Fruit fly (Drosophila melanogaster) whole organism, embryonic: ENCODE results near the gene CG34408.

Experiments used
- Bdp1 ChIP-seq: fragments of 200-800 bp; sonication (Bioruptor generic); optimal IDR thresholded peaks from 3 replicates; lab custom pipeline; 2016; ENCODE audit warnings: missing biosample characterization, missing genetic modification characterization
- CG10366 ChIP-seq: fragments of 200-800 bp; sonication (Bioruptor generic); IDR thresholded peaks from 2 replicates; pipeline ENCODE4 v1.3.6; 2022; ENCODE audit warnings: missing biosample characterization, missing genetic modification characterization
- CG11456 ChIP-seq: fragments of 200-800 bp; sonication (Bioruptor generic); IDR thresholded peaks from 3 replicates; pipeline ENCODE4 v1.3.6; 2022; ENCODE audit warnings: missing biosample characterization, missing genetic modification characterization
- CG11723 ChIP-seq: fragments of 200-800 bp; sonication (Bioruptor generic); optimal IDR thresholded peaks from 2 replicates; lab custom pipeline; 2017; ENCODE audit warnings: missing biosample characterization, mild to moderate bottlenecking, missing genetic modification characterization
- CG12071 ChIP-seq: fragments of 200-800 bp; sonication (Bioruptor generic); optimal IDR thresholded peaks from 3 replicates; lab custom pipeline; 2018; ENCODE audit warnings: missing biosample characterization, mild to moderate bottlenecking, missing genetic modification characterization
- CG12769 ChIP-seq: fragments of 200-800 bp; sonication (Bioruptor generic); optimal IDR thresholded peaks from 2 replicates; lab custom pipeline; 2019; ENCODE audit warnings: missing biosample characterization, mild to moderate bottlenecking, missing genetic modification characterization, moderate library complexity
- CG13624 ChIP-seq: fragments of 200-800 bp; sonication (Bioruptor generic); optimal IDR thresholded peaks from 2 replicates; lab custom pipeline; 2016; ENCODE audit warnings: missing biosample characterization, missing genetic modification characterization
- CG13894 ChIP-seq: fragments of 200-800 bp; sonication (Bioruptor generic); optimal IDR thresholded peaks from 3 replicates; lab custom pipeline; 2018; ENCODE audit warnings: missing biosample characterization, mild to moderate bottlenecking, missing genetic modification characterization, moderate library complexity
- CG15601 ChIP-seq: fragments of 200-800 bp; sonication (Bioruptor generic); optimal IDR thresholded peaks from 3 replicates; lab custom pipeline; 2019; ENCODE audit warnings: missing biosample characterization, mild to moderate bottlenecking, missing genetic modification characterization, moderate library complexity
- CG15696 ChIP-seq: fragments of 200-800 bp; sonication (Bioruptor generic); optimal IDR thresholded peaks from 2 replicates; lab custom pipeline; 2019; ENCODE audit warnings: missing biosample characterization, mild to moderate bottlenecking, missing genetic modification characterization, moderate library complexity
- CG1603 ChIP-seq: fragments of 200-800 bp; sonication (Bioruptor generic); optimal IDR thresholded peaks from 2 replicates; lab custom pipeline; 2019; ENCODE audit warnings: missing biosample characterization, mild to moderate bottlenecking, missing genetic modification characterization, moderate library complexity
- CG16779 ChIP-seq: fragments of 200-800 bp; sonication (Bioruptor generic); IDR thresholded peaks from 2 replicates; pipeline ENCODE4 v1.3.6; 2022; ENCODE audit warnings: missing biosample characterization, missing genetic modification characterization
- CG2129 ChIP-seq: fragments of 200-800 bp; sonication (Bioruptor generic); IDR thresholded peaks from 2 replicates; pipeline ENCODE4 v1.3.6; 2022; ENCODE audit warnings: missing biosample characterization, missing genetic modification characterization; ENCODE audit not compliant: partially characterized antibody
- CG2202 ChIP-seq: fragments of 200-800 bp; sonication (Bioruptor generic); optimal IDR thresholded peaks from 2 replicates; lab custom pipeline; 2018; ENCODE audit warnings: missing biosample characterization, mild to moderate bottlenecking, missing genetic modification characterization
- CG7745 ChIP-seq: fragments of 200-800 bp; sonication (Bioruptor generic); optimal IDR thresholded peaks from 2 replicates; lab custom pipeline; 2018; ENCODE audit warnings: missing biosample characterization, mild to moderate bottlenecking, missing genetic modification characterization, moderate library complexity
- CG7963 ChIP-seq: fragments of 200-800 bp; sonication (Bioruptor generic); IDR thresholded peaks from 3 replicates; pipeline ENCODE4 v1.3.6; 2022; ENCODE audit warnings: missing biosample characterization, missing genetic modification characterization; ENCODE audit not compliant: partially characterized antibody
- CG8290 ChIP-seq, 3 experiments: fragments of 200-800 bp; sonication (Bioruptor generic); optimal IDR thresholded peaks; 2 replicates each; lab custom pipeline; 2016 to 2019; ENCODE audit warnings: missing biosample characterization in 3 of 3, missing genetic modification characterization in 3 of 3, mild to moderate bottlenecking in 2 of 3, moderate library complexity in 1 of 3
- CG9609 ChIP-seq: fragments of 200-800 bp; sonication (Bioruptor generic); optimal IDR thresholded peaks from 3 replicates; lab custom pipeline; 2016; ENCODE audit warnings: missing biosample characterization, missing genetic modification characterization
- Dek ChIP-seq: fragments of 200-800 bp; sonication (Bioruptor generic); optimal IDR thresholded peaks from 3 replicates; lab custom pipeline; 2019; ENCODE audit warnings: missing biosample characterization, mild to moderate bottlenecking, missing genetic modification characterization, moderate library complexity
- Ets97D ChIP-seq: fragments of 200-800 bp; sonication (Bioruptor generic); optimal IDR thresholded peaks from 3 replicates; lab custom pipeline; 2016; ENCODE audit warnings: missing biosample characterization, missing genetic modification characterization
- GATAe ChIP-seq: fragments of 200-800 bp; sonication (Bioruptor generic); conservative IDR thresholded peaks from 2 replicates; pipeline ENCODE4 v1.3.6; 2022; ENCODE audit warnings: missing biosample characterization, missing genetic modification characterization
- HHEX ChIP-seq: fragments of 200-800 bp; sonication (Bioruptor generic); optimal IDR thresholded peaks from 3 replicates; lab custom pipeline; 2017; ENCODE audit warnings: missing biosample characterization, mild to moderate bottlenecking, missing genetic modification characterization, missing genetic modification reagents
- HmgD ChIP-seq: fragments of 200-800 bp; sonication (Bioruptor generic); optimal IDR thresholded peaks from 3 replicates; lab custom pipeline; 2016; ENCODE audit warnings: missing biosample characterization, missing genetic modification characterization
- Kr ChIP-seq: fragments of 200-800 bp; sonication (Bioruptor generic); optimal IDR thresholded peaks from 2 replicates; lab custom pipeline; 2017; ENCODE audit warnings: missing biosample characterization, mild to moderate bottlenecking, missing genetic modification characterization
- Lhr ChIP-seq: fragments of 200-800 bp; sonication (Bioruptor generic); optimal IDR thresholded peaks from 3 replicates; lab custom pipeline; 2017; ENCODE audit warnings: mild to moderate bottlenecking, missing biosample characterization, missing genetic modification reagents, missing genetic modification characterization
- Mad ChIP-seq: fragments of 200-800 bp; sonication (Bioruptor generic); optimal IDR thresholded peaks from 2 replicates; lab custom pipeline; 2016; ENCODE audit warnings: missing biosample characterization, missing genetic modification characterization
- Meics ChIP-seq: fragments of 200-800 bp; sonication (Bioruptor generic); optimal IDR thresholded peaks from 2 replicates; lab custom pipeline; 2017; ENCODE audit warnings: missing biosample characterization, mild to moderate bottlenecking, missing genetic modification characterization
- NC2β ChIP-seq: fragments of 200-800 bp; sonication (Bioruptor generic); optimal IDR thresholded peaks from 2 replicates; lab custom pipeline; 2016; ENCODE audit warnings: missing biosample characterization, missing genetic modification characterization
- Ravus ChIP-seq: fragments of 200-800 bp; sonication (Bioruptor generic); IDR thresholded peaks from 2 replicates; pipeline ENCODE4 v1.3.6; 2022; ENCODE audit warnings: missing biosample characterization, missing genetic modification characterization
- Sry-δ ChIP-seq: fragments of 200-800 bp; sonication (Bioruptor generic); optimal IDR thresholded peaks from 2 replicates; lab custom pipeline; 2016; ENCODE audit warnings: missing biosample characterization, missing genetic modification characterization
- az2 ChIP-seq: fragments of 200-800 bp; sonication (Bioruptor generic); optimal IDR thresholded peaks from 3 replicates; lab custom pipeline; 2016; ENCODE audit warnings: missing biosample characterization, missing genetic modification characterization
- bowl ChIP-seq: fragments of 200-800 bp; sonication (Bioruptor generic); IDR thresholded peaks from 2 replicates; pipeline ENCODE4 v1.3.6; 2022; ENCODE audit warnings: missing biosample characterization, missing genetic modification characterization
- cato ChIP-seq: fragments of 200-800 bp; sonication (Bioruptor generic); optimal IDR thresholded peaks from 2 replicates; lab custom pipeline; 2016; ENCODE audit warnings: missing biosample characterization, missing genetic modification characterization, borderline replicate concordance
- caup ChIP-seq: fragments of 200-800 bp; sonication (Bioruptor generic); optimal IDR thresholded peaks from 3 replicates; lab custom pipeline; 2017; ENCODE audit warnings: missing biosample characterization, mild to moderate bottlenecking, missing genetic modification characterization, moderate library complexity; ENCODE audit not compliant: severe bottlenecking
- dati ChIP-seq: fragments of 200-800 bp; sonication (Bioruptor generic); IDR thresholded peaks from 2 replicates; pipeline ENCODE4 v1.3.6; 2022; ENCODE audit warnings: missing biosample characterization, missing genetic modification characterization
- dmrt11E ChIP-seq: fragments of 200-800 bp; sonication (Bioruptor generic); optimal IDR thresholded peaks from 3 replicates; lab custom pipeline; 2018; ENCODE audit warnings: missing biosample characterization, mild to moderate bottlenecking, missing genetic modification characterization, moderate library complexity
- dpn ChIP-seq, 2 experiments: fragments of 200-800 bp; sonication (Bioruptor generic); optimal IDR thresholded peaks; 3 replicates each; lab custom pipeline; 2016; ENCODE audit warnings: missing biosample characterization in 2 of 2, missing genetic modification characterization in 2 of 2
- emc ChIP-seq: fragments of 200-800 bp; sonication (Bioruptor generic); optimal IDR thresholded peaks from 2 replicates; lab custom pipeline; 2016; ENCODE audit warnings: missing biosample characterization, missing genetic modification characterization
- fd96Cb ChIP-seq: fragments of 200-800 bp; sonication (Bioruptor generic); optimal IDR thresholded peaks from 2 replicates; lab custom pipeline; 2018; ENCODE audit warnings: missing biosample characterization, mild to moderate bottlenecking, missing genetic modification characterization, moderate library complexity
- ftz-f1 ChIP-seq: fragments of 200-800 bp; sonication (Bioruptor generic); optimal IDR thresholded peaks from 2 replicates; lab custom pipeline; 2016; ENCODE audit warnings: missing biosample characterization, missing genetic modification characterization
- gcm ChIP-seq: fragments of 200-800 bp; sonication (Bioruptor generic); optimal IDR thresholded peaks from 2 replicates; lab custom pipeline; 2019; ENCODE audit warnings: missing biosample characterization, mild to moderate bottlenecking, missing genetic modification characterization, moderate library complexity
- lbe ChIP-seq: fragments of 200-800 bp; sonication (Bioruptor generic); optimal IDR thresholded peaks from 2 replicates; lab custom pipeline; 2016; ENCODE audit warnings: missing biosample characterization, mild to moderate bottlenecking, missing genetic modification characterization
- ro ChIP-seq: fragments of 200-800 bp; sonication (Bioruptor generic); IDR thresholded peaks from 2 replicates; pipeline ENCODE4 v1.3.6; 2022; ENCODE audit warnings: missing biosample characterization, missing genetic modification characterization
- seq ChIP-seq: fragments of 200-800 bp; sonication (Bioruptor generic); IDR thresholded peaks from 2 replicates; pipeline ENCODE4 v1.3.6; 2022; ENCODE audit warnings: missing biosample characterization, missing genetic modification characterization
- tap ChIP-seq: fragments of 200-800 bp; optimal IDR thresholded peaks from 3 replicates; lab custom pipeline; 2019; ENCODE audit warnings: missing biosample characterization, mild to moderate bottlenecking, missing genetic modification characterization, moderate library complexity
- tio ChIP-seq: fragments of 200-800 bp; sonication (Bioruptor generic); optimal IDR thresholded peaks from 2 replicates; lab custom pipeline; 2017; ENCODE audit warnings: missing biosample characterization, missing genetic modification characterization, inconsistent platforms
- trh ChIP-seq: fragments of 200-800 bp; sonication (Bioruptor generic); optimal IDR thresholded peaks from 2 replicates; lab custom pipeline; 2016; ENCODE audit warnings: missing biosample characterization, missing genetic modification characterization
- unc-4 ChIP-seq: fragments of 200-800 bp; sonication (Bioruptor generic); IDR thresholded peaks from 2 replicates; pipeline ENCODE4 v1.3.6; 2022; ENCODE audit warnings: missing biosample characterization, missing genetic modification characterization; ENCODE audit not compliant: partially characterized antibody

The CG34408 gene

DNA sequence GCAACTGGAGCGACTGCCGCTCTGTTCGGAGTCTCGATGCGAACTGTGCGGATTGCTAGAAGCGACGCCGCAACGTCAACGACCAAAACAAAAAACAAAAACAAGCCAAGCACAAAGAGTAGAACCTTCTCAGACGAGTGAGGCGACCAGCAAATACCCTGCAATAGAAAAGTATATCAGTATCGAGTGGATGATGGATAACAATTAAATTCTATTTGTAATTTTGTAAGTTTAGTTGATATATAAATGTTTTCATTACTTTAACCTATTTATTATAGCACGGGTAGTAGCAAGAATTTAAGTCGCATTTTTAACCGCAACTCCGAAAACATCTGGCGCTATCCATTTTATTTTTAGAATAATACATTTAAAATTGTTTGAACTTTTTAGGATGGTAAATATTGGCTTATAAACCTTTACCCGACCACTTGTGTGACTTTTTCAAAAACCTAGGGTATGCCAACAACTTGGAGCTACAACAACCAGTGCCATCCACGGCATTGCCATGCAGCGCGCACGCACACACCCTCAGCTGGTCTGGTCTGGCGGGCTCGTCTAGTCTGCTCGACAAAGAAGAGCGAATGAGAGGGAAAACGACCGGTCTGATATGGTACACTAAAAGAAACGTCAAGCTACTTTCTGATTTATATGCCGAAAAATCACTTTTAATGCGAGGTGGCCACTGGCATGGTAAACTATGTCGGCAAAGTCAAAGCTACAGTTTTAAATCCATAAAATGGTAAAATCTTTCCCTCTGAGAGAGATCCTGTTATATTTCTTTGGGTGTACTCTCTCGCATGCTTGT lies 45.5 kb downstream of the CG34408 start, which contains the start of gene CG12643 (continued):
- TF ChIP-seq HmgD (GFP tag; lab: Kevin White, UChicago) (peak; percentile 94), caup (GFP tag; lab: Kevin White, UChicago) (peak; percentile 80), CG9609 (GFP tag; lab: Kevin White, UChicago) (peak; percentile 96), CG16779 (GFP tag; lab: Robert Waterston, UW) (peak; percentile 81), Bdp1 (peak; percentile 84), CG8290 (GFP tag; optimal IDR thresholded peaks at IDR 0.05; lab: Kevin White, UChicago) (peak; percentile 73), CG8290 (tag; optimal IDR thresholded peaks at IDR 0.05; lab: Kevin White, UChicago) (peak; percentile 76 to 96), CG2202 (tag; lab: Kevin White, UChicago) (peak; percentile 52), lbe (GFP tag; lab: Kevin White, UChicago) (peak; percentile 82), Ets97D (GFP tag; lab: Kevin White, UChicago) (peak; percentile 73), Kr (GFP tag; lab: Kevin White, UChicago) (no peak), trh (GFP tag; lab: Kevin White, UChicago) (peak; percentile 28), CG11456 (peak; percentile 90), CG2129 (GFP tag; lab: Robert Waterston, UW) (no peak), NC2β (GFP tag; lab: Kevin White, UChicago) (peak; percentile 92), bowl (peak; percentile 70), CG1603 (peak; percentile 97), HHEX (GFP tag; lab: Kevin White, UChicago) (peak; percentile 85), dmrt11E (tag; lab: Kevin White, UChicago) (peak; percentile 67), ro (GFP tag; lab: Robert Waterston, UW) (peak; percentile 75), CG15601 (tag; lab: Kevin White, UChicago) (peak; percentile 72), Ravus (peak; percentile 62), CG7745 (tag; lab: Kevin White, UChicago) (no peak), seq (GFP tag; lab: Robert Waterston, UW) (peak; percentile 89), GATAe (GFP tag; lab: Robert Waterston, UW) (peak; percentile 88), Mad (GFP tag; lab: Kevin White, UChicago) (peak; percentile 88), gcm (GFP tag; lab: Kevin White, UChicago) (peak; percentile 73), cato (peak; percentile 80), CG12071 (GFP tag; lab: Kevin White, UChicago) (peak; percentile 90), CG12769 (tag; lab: Kevin White, UChicago) (peak; percentile 96), CG15696 (peak; percentile 63), fd96Cb (peak; percentile 92), Meics (GFP tag; lab: Kevin White, UChicago) (peak; percentile 86), dpn (GFP tag; optimal IDR thresholded peaks at IDR 0.05; lab: Kevin White, UChicago) (peak; percentile 94), CG13894 (peak; percentile 53), tio (GFP tag; lab: Kevin White, UChicago) (peak; percentile 83), unc-4 (no peak), Sry-δ (GFP tag; lab: Kevin White, UChicago) (peak; percentile 62), CG10366 (GFP tag; lab: Robert Waterston, UW) (peak; percentile 95), tap (tag; lab: Kevin White, UChicago) (peak; percentile 78), CG11723 (GFP tag; lab: Kevin White, UChicago) (peak; percentile 66), CG7963 (GFP tag; lab: Robert Waterston, UW) (no peak), ftz-f1 (GFP tag; lab: Kevin White, UChicago) (peak; percentile 50), dati (GFP tag; lab: Robert Waterston, UW) (peak; percentile 96), CG13624 (peak; percentile 90), Lhr (peak; percentile 54), Dek (tag; lab: Kevin White, UChicago) (peak; percentile 73), emc (peak; percentile 89), az2 (GFP tag; lab: Kevin White, UChicago) (peak; percentile 91)
